Worm (Caenorhabditis elegans) whole organism, young adult: ENCODE measurements around the gene Y54G2A.10.

Experiments used
- B0261.1 ChIP-seq: sonication (generic microtip); optimal IDR thresholded peaks from 2 replicates; lab custom pipeline; 2016; ENCODE audit warnings: mild to moderate bottlenecking, missing genetic modification characterization, moderate library complexity, missing compliant biosample characterization
- C06A6.2 ChIP-seq: fragments of 200-800 bp; sonication (Bioruptor generic); conservative IDR thresholded peaks from 2 replicates; pipeline ENCODE4 v1.3.6; 2022; ENCODE audit warnings: missing genetic modification characterization, missing compliant biosample characterization
- D2030.7 ChIP-seq: fragments of 200-800 bp; sonication (Bioruptor generic); IDR thresholded peaks from 2 replicates; pipeline ENCODE4 v1.3.6; 2022; ENCODE audit warnings: missing genetic modification reagents, missing genetic modification characterization, missing compliant biosample characterization
- F23B12.7 ChIP-seq: sonication (generic microtip); optimal IDR thresholded peaks from 2 replicates; lab custom pipeline; 2017; ENCODE audit warnings: missing genetic modification characterization, mild to moderate bottlenecking, missing compliant biosample characterization, antibody characterized with exemption, moderate library complexity; ENCODE audit not compliant: insufficient read depth
- F33H1.4 ChIP-seq: fragments of 200-800 bp; sonication (Bioruptor generic); IDR thresholded peaks from 2 replicates; pipeline ENCODE4 v1.3.6; 2022; ENCODE audit warnings: missing genetic modification reagents, missing genetic modification characterization, missing compliant biosample characterization
- F52B5.7 ChIP-seq: sonication (generic microtip); optimal IDR thresholded peaks from 2 replicates; lab custom pipeline; 2016; ENCODE audit warnings: mild to moderate bottlenecking, missing genetic modification characterization, missing compliant biosample characterization
- K11D2.4 ChIP-seq: fragments of 200-800 bp; sonication (Bioruptor generic); IDR thresholded peaks from 2 replicates; pipeline ENCODE4 v1.3.6; 2022; ENCODE audit warnings: missing genetic modification reagents, missing genetic modification characterization, missing compliant biosample characterization
- K12H6.12 ChIP-seq: fragments of 200-800 bp; sonication (Bioruptor generic); optimal IDR thresholded peaks from 2 replicates; lab custom pipeline; 2018; ENCODE audit warnings: mild to moderate bottlenecking, missing genetic modification characterization, missing compliant biosample characterization
- Y53G8AR.9 ChIP-seq: fragments of 200-800 bp; sonication (Bioruptor generic); conservative IDR thresholded peaks from 2 replicates; pipeline ENCODE4 v1.3.6; 2022; ENCODE audit warnings: missing genetic modification reagents, missing genetic modification characterization, missing compliant biosample characterization
- Y56A3A.18 ChIP-seq: fragments of 200-800 bp; sonication (Bioruptor generic); IDR thresholded peaks from 2 replicates; pipeline ENCODE4 v1.3.6; 2022; ENCODE audit warnings: missing genetic modification reagents, missing genetic modification characterization, missing compliant biosample characterization
- Y95B8A.8 ChIP-seq: fragments of 200-800 bp; sonication (Bioruptor generic); IDR thresholded peaks from 2 replicates; pipeline ENCODE4 v1.3.6; 2022; ENCODE audit warnings: missing genetic modification reagents, missing genetic modification characterization, missing compliant biosample characterization
- ZK185.1 ChIP-seq: sonication (generic microtip); optimal IDR thresholded peaks from 2 replicates; lab custom pipeline; 2016; ENCODE audit warnings: mild to moderate bottlenecking, missing genetic modification characterization, missing compliant biosample characterization; ENCODE audit not compliant: poor library complexity, severe bottlenecking
- ama-1 ChIP-seq, 3 experiments: fragments of 150-350 bp in 1 of 3; sonication (generic microtip) in 2 of 3; optimal IDR thresholded peaks; 2 replicates each; lab custom pipeline; 2014 to 2018; ENCODE audit warnings: missing biosample characterization in 2 of 3, missing genetic modification characterization in 2 of 3, missing genetic modification reagents in 2 of 3
- aptf-2 ChIP-seq: fragments of 200-800 bp; sonication (Bioruptor generic); conservative IDR thresholded peaks from 2 replicates; pipeline ENCODE4 v1.3.6; 2022; ENCODE audit warnings: missing genetic modification reagents, missing genetic modification characterization, missing compliant biosample characterization
- athp-1 ChIP-seq: sonication (generic microtip); optimal IDR thresholded peaks from 2 replicates; lab custom pipeline; 2017; ENCODE audit warnings: mild to moderate bottlenecking, missing genetic modification characterization, missing compliant biosample characterization
- ceh-40 ChIP-seq: fragments of 200-800 bp; sonication (Bioruptor generic); IDR thresholded peaks from 2 replicates; pipeline ENCODE4 v1.3.6; 2022; ENCODE audit warnings: missing genetic modification characterization, missing compliant biosample characterization
- ceh-79 ChIP-seq: sonication (generic microtip); optimal IDR thresholded peaks from 2 replicates; lab custom pipeline; 2017; ENCODE audit warnings: mild to moderate bottlenecking, missing genetic modification characterization, missing compliant biosample characterization
- chd-7 ChIP-seq: sonication (generic microtip); optimal IDR thresholded peaks from 2 replicates; lab custom pipeline; 2016; ENCODE audit warnings: mild to moderate bottlenecking, missing genetic modification characterization, moderate library complexity, missing compliant biosample characterization
- die-1 ChIP-seq: sonication (generic microtip); optimal IDR thresholded peaks from 2 replicates; lab custom pipeline; 2016; ENCODE audit warnings: missing genotype, mild to moderate bottlenecking, missing genetic modification characterization, missing compliant biosample characterization
- dox-1 ChIP-seq: fragments of 200-800 bp; sonication (Bioruptor generic); IDR thresholded peaks from 2 replicates; pipeline ENCODE4 v1.3.6; 2022; ENCODE audit warnings: missing genetic modification reagents, missing genetic modification characterization, missing compliant biosample characterization
- egrh-3 ChIP-seq: fragments of 200-800 bp; sonication (Bioruptor generic); IDR thresholded peaks from 2 replicates; pipeline ENCODE4 v1.3.6; 2022; ENCODE audit warnings: missing genetic modification reagents, missing genetic modification characterization, missing compliant biosample characterization
- hmg-1.2 ChIP-seq: fragments of 200-800 bp; sonication (Bioruptor generic); IDR thresholded peaks from 2 replicates; pipeline ENCODE4 v1.3.6; 2022; ENCODE audit warnings: missing genetic modification reagents, missing genetic modification characterization, missing compliant biosample characterization
- hrde-1 ChIP-seq: sonication (generic microtip); optimal IDR thresholded peaks from 2 replicates; lab custom pipeline; 2016; ENCODE audit warnings: missing genetic modification characterization, mild to moderate bottlenecking, missing compliant biosample characterization, moderate library complexity, missing genotype, missing genetic modification reagents, borderline replicate concordance
- hsf-1 ChIP-seq: fragments of 200-800 bp; sonication (Bioruptor generic); IDR thresholded peaks from 2 replicates; pipeline ENCODE4 v1.3.6; 2022; ENCODE audit warnings: missing genetic modification reagents, missing genetic modification characterization, missing compliant biosample characterization
- let-607 ChIP-seq, 2 experiments: fragments of 200-800 bp in 1 of 2; sonication (Bioruptor generic) in 1 of 2; sonication (generic microtip) in 1 of 2; optimal IDR thresholded peaks; 2 replicates each; lab custom pipeline; 2016 to 2018; ENCODE audit warnings: mild to moderate bottlenecking in 2 of 2, missing compliant biosample characterization in 2 of 2, missing genetic modification characterization in 2 of 2, moderate library complexity in 2 of 2, missing genotype in 1 of 2
- lin-35 ChIP-seq, 3 experiments: fragments of 150-350 bp in 2 of 3; sonication (generic microtip) in 1 of 3; optimal IDR thresholded peaks; 2 replicates each; lab custom pipeline; 2014 to 2018; ENCODE audit warnings: missing biosample characterization in 3 of 3, missing genetic modification characterization in 3 of 3, missing genetic modification reagents in 3 of 3
- lin-54 ChIP-seq: fragments of 200-800 bp; sonication (Bioruptor generic); optimal IDR thresholded peaks from 2 replicates; lab custom pipeline; 2018; ENCODE audit warnings: mild to moderate bottlenecking, missing genetic modification characterization, missing compliant biosample characterization
- lsl-1 ChIP-seq: fragments of 200-800 bp; sonication (Bioruptor generic); optimal IDR thresholded peaks from 2 replicates; lab custom pipeline; 2018; ENCODE audit warnings: mild to moderate bottlenecking, missing genetic modification characterization, moderate library complexity, missing compliant biosample characterization
- mes-4 ChIP-seq: sonication (generic microtip); optimal IDR thresholded peaks from 2 replicates; lab custom pipeline; 2016; ENCODE audit warnings: missing genotype, missing genetic modification characterization, missing compliant biosample characterization
- mxl-1 ChIP-seq: sonication (generic microtip); optimal IDR thresholded peaks from 2 replicates; lab custom pipeline; 2016; ENCODE audit warnings: missing genetic modification characterization, missing compliant biosample characterization
- nhr-80 ChIP-seq: sonication (generic microtip); optimal IDR thresholded peaks from 2 replicates; lab custom pipeline; 2016; ENCODE audit warnings: missing genetic modification characterization, missing compliant biosample characterization
- pbrm-1 ChIP-seq: fragments of 200-800 bp; sonication (Bioruptor generic); IDR thresholded peaks from 2 replicates; pipeline ENCODE4 v1.3.6; 2022; ENCODE audit warnings: missing genetic modification reagents, missing genetic modification characterization, missing compliant biosample characterization
- rcor-1 ChIP-seq: fragments of 200-800 bp; sonication (Bioruptor generic); IDR thresholded peaks from 2 replicates; pipeline ENCODE4 v1.3.6; 2022; ENCODE audit warnings: missing genetic modification reagents, missing genetic modification characterization, missing compliant biosample characterization
- rec-8 ChIP-seq, 2 experiments: sonication (generic microtip); optimal IDR thresholded peaks; 2 replicates each; lab custom pipeline; 2016; ENCODE audit warnings: mild to moderate bottlenecking in 2 of 2, missing genetic modification characterization in 2 of 2, missing genetic modification reagents in 2 of 2, missing genotype in 2 of 2, missing biosample characterization in 1 of 2, missing compliant biosample characterization in 1 of 2, moderate library complexity in 1 of 2
- rpc-1 ChIP-seq, 2 experiments: fragments of 150-350 bp in 1 of 2; sonication (generic microtip) in 1 of 2; optimal IDR thresholded peaks; 2 replicates each; lab custom pipeline; 2014 to 2018; ENCODE audit warnings: missing biosample characterization in 1 of 2, missing genetic modification characterization in 1 of 2, missing genetic modification reagents in 1 of 2, missing genotype in 1 of 2
- snpc-3.4 ChIP-seq: sonication (generic microtip); optimal IDR thresholded peaks from 2 replicates; lab custom pipeline; 2017; ENCODE audit warnings: missing genetic modification characterization, mild to moderate bottlenecking, missing compliant biosample characterization, antibody characterized with exemption, moderate library complexity, missing genotype, missing genetic modification reagents
- snpc-4 ChIP-seq, 5 experiments: fragments of 150-350 bp in 1 of 5; sonication (generic microtip) in 4 of 5; optimal IDR thresholded peaks; 2 replicates each; lab custom pipeline; 2014 to 2018; ENCODE audit warnings: missing genetic modification characterization in 5 of 5, missing biosample characterization in 3 of 5, antibody characterized with exemption in 2 of 5, mild to moderate bottlenecking in 2 of 5, missing compliant biosample characterization in 2 of 5, missing genotype in 2 of 5, moderate library complexity in 2 of 5, missing genetic modification reagents in 1 of 5
- somi-1 ChIP-seq: fragments of 200-800 bp; sonication (Bioruptor generic); optimal IDR thresholded peaks from 2 replicates; lab custom pipeline; 2018; ENCODE audit warnings: mild to moderate bottlenecking, missing genetic modification characterization, missing compliant biosample characterization
- sptf-2 ChIP-seq: fragments of 200-800 bp; sonication (Bioruptor generic); optimal IDR thresholded peaks from 2 replicates; lab custom pipeline; 2018; ENCODE audit warnings: mild to moderate bottlenecking, missing genetic modification characterization, missing compliant biosample characterization
- tbp1 ChIP-seq: fragments of 200-800 bp; sonication (Bioruptor generic); optimal IDR thresholded peaks from 2 replicates; lab custom pipeline; 2018; ENCODE audit warnings: mild to moderate bottlenecking, missing genetic modification characterization, missing compliant biosample characterization
- tlf-1 ChIP-seq: fragments of 200-800 bp; sonication (Bioruptor generic); optimal IDR thresholded peaks from 2 replicates; lab custom pipeline; 2018; ENCODE audit warnings: mild to moderate bottlenecking, missing genetic modification characterization, missing compliant biosample characterization
- unc-62 ChIP-seq: fragments of 150-350 bp; optimal IDR thresholded peaks from 2 replicates; lab custom pipeline; 2014; ENCODE audit warnings: missing biosample characterization, missing genetic modification reagents, missing genetic modification characterization
- xnd-1 ChIP-seq: sonication (generic microtip); optimal IDR thresholded peaks from 2 replicates; lab custom pipeline; 2016; ENCODE audit warnings: missing genotype, missing genetic modification reagents, missing genetic modification characterization, missing compliant biosample characterization
- ztf-25 ChIP-seq: fragments of 200-800 bp; sonication (Bioruptor generic); IDR thresholded peaks from 2 replicates; pipeline ENCODE4 v1.3.6; 2022; ENCODE audit warnings: missing genetic modification reagents, missing genetic modification characterization, missing compliant biosample characterization
- ztf-28 ChIP-seq: fragments of 200-800 bp; sonication (Bioruptor generic); IDR thresholded peaks from 2 replicates; pipeline ENCODE4 v1.3.6; 2022; ENCODE audit warnings: missing genetic modification reagents, missing genetic modification characterization, missing compliant biosample characterization

Y54G2A.10 gene

ce11 chrIV:2801004-2801403, 1.5 kb downstream of the Y54G2A.10 start (continued):
- TF ChIP-seq aptf-2 (GFP tag; lab: Robert Waterston, UW) (no peak), K11D2.4 (GFP tag; lab: Robert Waterston, UW) (0 out of 2 replicates have a peak, but pooled peaks have one; percentile 28), Y56A3A.18 (GFP tag; lab: Robert Waterston, UW) (no peak), B0261.1 (tag; lab: Kevin White, UChicago) (peak; percentile 88), Y95B8A.8 (GFP tag; lab: Robert Waterston, UW) (no peak), mxl-1 (peak; percentile 56), lin-35 (GFP tag; optimal IDR thresholded peaks at IDR 0.05; lab: Kevin White, UChicago) (peak in 1 of 3 experiments; percentile 27), ztf-25 (GFP tag; lab: Robert Waterston, UW) (peak; percentile 76; the same call in 1 of the 2 replicates), rpc-1 (optimal IDR thresholded peaks at IDR 0.05; lab: Kevin White, UChicago) (peak; percentile 68), rpc-1 (tag; optimal IDR thresholded peaks at IDR 0.05; lab: Kevin White, UChicago) (peak; percentile 90), rec-8 (tag; optimal IDR thresholded peaks at IDR 0.05; lab: Kevin White, UChicago) (peak in 1 of 2 experiments; percentile 78), lin-54 (peak; percentile 29), lsl-1 (GFP tag; lab: Kevin White, UChicago) (peak; percentile 32), ceh-40 (GFP tag; lab: Robert Waterston, UW) (0 out of 2 replicates have a peak, but pooled peaks have one; percentile 57), egrh-3 (GFP tag; lab: Robert Waterston, UW) (peak; percentile 26; the same call in 1 of the 2 replicates), rcor-1 (GFP tag; lab: Robert Waterston, UW) (0 out of 2 replicates have a peak, but pooled peaks have one; percentile 46), ZK185.1 (tag; lab: Kevin White, UChicago) (peak; percentile 12), xnd-1 (tag; lab: Kevin White, UChicago) (no peak), F52B5.7 (tag; lab: Kevin White, UChicago) (peak; percentile 17), D2030.7 (GFP tag; lab: Robert Waterston, UW) (peak; percentile 77), hsf-1 (GFP tag; lab: Robert Waterston, UW) (peak; percentile 71), snpc-3.4 (tag; lab: Kevin White, UChicago) (peak; percentile 80), ceh-79 (tag; lab: Kevin White, UChicago) (no peak), unc-62 (no peak), chd-7 (tag; lab: Kevin White, UChicago) (peak; percentile 35), athp-1 (tag; lab: Kevin White, UChicago) (peak; percentile 11), tlf-1 (GFP tag; lab: Kevin White, UChicago) (no peak), pbrm-1 (GFP tag; lab: Robert Waterston, UW) (0 out of 2 replicates have a peak, but pooled peaks have one; percentile 46), K12H6.12 (tag; lab: Kevin White, UChicago) (no peak), snpc-4 (GFP tag; optimal IDR thresholded peaks at IDR 0.05; lab: Kevin White, UChicago) (peak; percentile 59), snpc-4 (tag; optimal IDR thresholded peaks at IDR 0.05; lab: Kevin White, UChicago) (peak in 3 of 4 experiments; percentile 15 to 56 (median 26)), let-607 (tag; optimal IDR thresholded peaks at IDR 0.05; lab: Kevin White, UChicago) (peak in 1 of 2 experiments; percentile 29), F33H1.4 (GFP tag; lab: Robert Waterston, UW) (peak; percentile 38; the same call in 1 of the 2 replicates), nhr-80 (tag; lab: Kevin White, UChicago) (peak; percentile 23), C06A6.2 (GFP tag; lab: Robert Waterston, UW) (no peak), ama-1 (optimal IDR thresholded peaks at IDR 0.05; lab: Kevin White, UChicago) (no peak), ama-1 (GFP tag; optimal IDR thresholded peaks at IDR 0.05; lab: Kevin White, UChicago) (peak in 1 of 2 experiments; percentile 54), F23B12.7 (tag; lab: Kevin White, UChicago) (peak; percentile 79), Y53G8AR.9 (GFP tag; lab: Robert Waterston, UW) (0 out of 2 replicates have a peak, but pooled peaks have one; percentile 19), dox-1 (GFP tag; lab: Robert Waterston, UW) (peak; percentile 71), hrde-1 (tag; lab: Kevin White, UChicago) (peak; percentile 27), somi-1 (GFP tag; lab: Kevin White, UChicago) (no peak), hmg-1.2 (peak; percentile 67), ztf-28 (GFP tag; lab: Robert Waterston, UW) (0 out of 2 replicates have a peak, but pooled peaks have one; percentile 25), die-1 (tag; lab: Kevin White, UChicago) (peak; percentile 71), tbp1 (peak; percentile 94), sptf-2 (GFP tag; lab: Kevin White, UChicago) (no peak), mes-4 (tag; lab: Kevin White, UChicago) (no peak)
